Worm (Caenorhabditis elegans): ENCODE results near the gene C01B9.1.
"Not testable (repeated sequence)": the region's sequence is repeated elsewhere in the genome, so short reads cannot be mapped to it uniquely, and the experiment has no call there.

The C01B9.1 gene

ce11 chrII:13818043-13818442 is 46.7 kb downstream of the C01B9.1 start, which contains the start of gene his-16:
TSS of gene his-16 (minus strand) at chrII:13818143.
- not testable (repeated sequence) for TF ChIP-seq ama-1 (optimal IDR thresholded peaks at IDR 0.05); F16B12.6 (tag; optimal IDR thresholded peaks at IDR 0.05); nhr-12 (tag; optimal IDR thresholded peaks at IDR 0.05)

ce11 chrII:13828597-13828996 is 57.2 kb downstream of the C01B9.1 start, which contains the start of gene his-42:
TSS of gene his-42 (minus strand) at chrII:13828697.
- TF ChIP-seq lin-35 (GFP tag; optimal IDR thresholded peaks at IDR 0.05), result no peak
- TF ChIP-seq F16B12.6 (tag; optimal IDR thresholded peaks at IDR 0.05), result no peak
- TF ChIP-seq snu-23 (GFP tag; optimal IDR thresholded peaks at IDR 0.05), result no peak
- no peak for TF ChIP-seq C04F5.9 (tag; optimal IDR thresholded peaks at IDR 0.05)
- TF ChIP-seq blmp-1 (tag; optimal IDR thresholded peaks at IDR 0.05), result no peak
- TF ChIP-seq vab-15 (tag; optimal IDR thresholded peaks at IDR 0.05), result no peak
- TF ChIP-seq egl-13 (tag; optimal IDR thresholded peaks at IDR 0.05), result no peak
- TF ChIP-seq sup-37 (GFP tag; optimal IDR thresholded peaks at IDR 0.05), result no peak
- no peak for TF ChIP-seq tbx-2 (tag; optimal IDR thresholded peaks at IDR 0.05)
- no peak for TF ChIP-seq xbp-1 (tag; optimal IDR thresholded peaks at IDR 0.05)
- TF ChIP-seq egl-27 (tag; optimal IDR thresholded peaks at IDR 0.05), result no peak
- no peak for TF ChIP-seq fkh-8 (tag; optimal IDR thresholded peaks at IDR 0.05)

All from whole organism, L1 larva.